Fruit fly (Drosophila melanogaster): ENCODE results near the gene bsh.

- TF ChIP-seq Vsx2 (GFP tag; optimal IDR thresholded peaks at IDR 0.05; ENCODE audit: partially characterized antibody) (no peak), rgr (GFP tag; optimal IDR thresholded peaks at IDR 0.05) (no peak), foxo (GFP tag; optimal IDR thresholded peaks at IDR 0.05) (no peak), N (GFP tag; optimal IDR thresholded peaks at IDR 0.05) (no peak), Hr78 (GFP tag; optimal IDR thresholded peaks at IDR 0.05) (no peak), Sp1 (GFP tag; optimal IDR thresholded peaks at IDR 0.05) (no peak), OdsH (GFP tag; optimal IDR thresholded peaks at IDR 0.05) (no peak), pan (optimal IDR thresholded peaks at IDR 0.05) (no peak), tai (GFP tag; optimal IDR thresholded peaks at IDR 0.05) (no peak)
Observed at dm6 chr2L:19814432-19814831, 45.6 kb upstream of the bsh start, which contains the start of gene CG13962.
